Worm (Caenorhabditis elegans): ENCODE data around the gene K09C8.7.

The K09C8.7 gene

ce11 chrX:10907418-10907817, 43.8 kb downstream of the K09C8.7 start:
- TF ChIP-seq nfya-1 (tag; optimal IDR thresholded peaks at IDR 0.05; ENCODE audit: borderline replicate concordance, insufficient read depth) (no peak), ztf-18 (tag; optimal IDR thresholded peaks at IDR 0.05) (no peak), F57A8.1 (GFP tag; optimal IDR thresholded peaks at IDR 0.05) (no peak), chd-7 (tag; optimal IDR thresholded peaks at IDR 0.05) (no peak), tbx-9 (tag; optimal IDR thresholded peaks at IDR 0.05; ENCODE audit: borderline replicate concordance) (no peak), K11D2.4 (GFP tag; IDR thresholded peaks at IDR 0.05) (no peak)

- TF ChIP-seq ztf-26 (tag; optimal IDR thresholded peaks at IDR 0.05) (peak; percentile 10), atf-7 (tag; optimal IDR thresholded peaks at IDR 0.05) (no peak), nhr-80 (tag; optimal IDR thresholded peaks at IDR 0.05) (peak; percentile 5), F23B12.7 (tag; optimal IDR thresholded peaks at IDR 0.05; ENCODE audit: insufficient read depth) (no peak)
These were observed 47.8 kb downstream of the K09C8.7 start for ce11 chrX:10903416-10903815.

- TF ChIP-seq B0336.3 (GFP tag; IDR thresholded peaks at IDR 0.05) (no peak), dox-1 (GFP tag; IDR thresholded peaks at IDR 0.05) (no peak), madf-8 (GFP tag; conservative IDR thresholded peaks at IDR 0.05) (no peak), ztf-3 (GFP tag; optimal IDR thresholded peaks at IDR 0.05) (no peak), F57A8.1 (GFP tag; optimal IDR thresholded peaks at IDR 0.05) (no peak), zfh-2 (GFP tag; conservative IDR thresholded peaks at IDR 0.05) (no peak), rec-8 (tag; optimal IDR thresholded peaks at IDR 0.05) (no peak), F52B5.7 (tag; optimal IDR thresholded peaks at IDR 0.05) (no peak), B0035.1 (tag; optimal IDR thresholded peaks at IDR 0.05) (no peak), attf-6 (GFP tag; IDR thresholded peaks at IDR 0.05) (no peak), lsy-27 (tag; optimal IDR thresholded peaks at IDR 0.05; ENCODE audit: borderline replicate concordance, insufficient read depth) (no peak), nhr-27 (tag; optimal IDR thresholded peaks at IDR 0.05) (no peak), pha-4 (tag; optimal IDR thresholded peaks at IDR 0.05) (no peak), T07F8.4 (tag; optimal IDR thresholded peaks at IDR 0.05) (no peak), ztf-22 (GFP tag; optimal IDR thresholded peaks at IDR 0.05) (no peak)
These were observed 48.4 kb downstream of the K09C8.7 start, which contains the start of gene acbp-3 for ce11 chrX:10902723-10903322. Gene acbp-3, plus strand, starts transcription at chrX:10903272.

- TF ChIP-seq nhr-80 (tag; optimal IDR thresholded peaks at IDR 0.05) (peak; percentile 84), lin-40 (tag; optimal IDR thresholded peaks at IDR 0.05) (no peak)
These were observed 49.4 kb downstream of the K09C8.7 start for ce11 chrX:10901766-10902165.

ce11 chrX:10900952-10901351, 50.2 kb downstream of the K09C8.7 start:
- TF ChIP-seq F49E8.2 (tag; optimal IDR thresholded peaks at IDR 0.05; ENCODE audit: insufficient read depth): no peak
- TF ChIP-seq attf-3 (GFP tag; conservative IDR thresholded peaks at IDR 0.05): no peak
- peak; percentile 57 for TF ChIP-seq K12H6.12 (tag; optimal IDR thresholded peaks at IDR 0.05)
- TF ChIP-seq attf-5 (GFP tag; optimal IDR thresholded peaks at IDR 0.05): peak; percentile 53
- TF ChIP-seq B0336.3 (GFP tag; IDR thresholded peaks at IDR 0.05): no peak
- TF ChIP-seq hmg-1.2 (GFP tag; IDR thresholded peaks at IDR 0.05): peak; percentile 40; the same call in 1 of the 2 replicates
- no peak for TF ChIP-seq hlh-26 (GFP tag; conservative IDR thresholded peaks at IDR 0.05)
- no peak for TF ChIP-seq dpff-1 (tag; optimal IDR thresholded peaks at IDR 0.05)
- no peak for TF ChIP-seq zfh-2 (GFP tag; conservative IDR thresholded peaks at IDR 0.05)
- no peak for TF ChIP-seq him-1 (tag; optimal IDR thresholded peaks at IDR 0.05)
- TF ChIP-seq ZK185.1 (tag; optimal IDR thresholded peaks at IDR 0.05; ENCODE audit: poor library complexity, severe bottlenecking): peak; percentile 31
- TF ChIP-seq tbx-9 (tag; optimal IDR thresholded peaks at IDR 0.05; ENCODE audit: borderline replicate concordance): no peak
- TF ChIP-seq lin-40 (tag; optimal IDR thresholded peaks at IDR 0.05): peak; percentile 46
- TF ChIP-seq dox-1 (GFP tag; IDR thresholded peaks at IDR 0.05): peak; percentile 49; the same call in 1 of the 2 replicates
- peak; percentile 45 for TF ChIP-seq somi-1 (GFP tag; optimal IDR thresholded peaks at IDR 0.05)
- peak; percentile 45 for TF ChIP-seq chd-7 (tag; optimal IDR thresholded peaks at IDR 0.05)
- no peak for TF ChIP-seq cebp-1 (GFP tag; IDR thresholded peaks at IDR 0.05)
- peak; percentile 35 for TF ChIP-seq cebp-1 (tag; optimal IDR thresholded peaks at IDR 0.05)
- TF ChIP-seq ztf-25 (GFP tag; IDR thresholded peaks at IDR 0.05): no peak

Measured in whole organism, young adult.